Fruit fly (Drosophila melanogaster): ENCODE data around the gene Saf-B.

DNA sequence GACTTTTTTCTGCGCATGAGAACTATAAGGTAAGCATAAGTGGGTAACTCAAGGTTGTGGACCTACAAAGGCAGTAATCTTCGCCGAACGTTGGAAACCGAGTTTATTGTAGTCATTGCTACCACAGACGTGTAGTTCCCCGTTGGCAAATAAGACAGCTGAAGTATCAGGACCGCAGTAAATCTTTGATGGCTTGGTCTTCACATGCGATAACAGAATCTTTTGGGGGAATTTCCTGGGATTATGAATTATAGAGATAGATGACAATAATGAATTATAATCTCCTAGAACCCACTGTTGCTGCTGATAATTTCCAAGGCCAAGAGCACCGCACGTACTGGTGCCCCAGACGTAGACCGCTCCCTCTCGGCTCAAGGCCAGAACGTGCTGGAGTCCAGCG lies 5.8 kb downstream of the Saf-B start:
- no peak for TF ChIP-seq Hr83 (GFP tag; optimal IDR thresholded peaks at IDR 0.05; ENCODE audit: poor library complexity, severe bottlenecking)
- no peak for TF ChIP-seq pan (optimal IDR thresholded peaks at IDR 0.05)
- no peak for TF ChIP-seq br (GFP tag; optimal IDR thresholded peaks at IDR 0.05)
- TF ChIP-seq h (GFP tag; optimal IDR thresholded peaks at IDR 0.05): no peak
- no peak for TF ChIP-seq Hr78 (GFP tag; optimal IDR thresholded peaks at IDR 0.05)
- no peak for TF ChIP-seq psq (GFP tag; optimal IDR thresholded peaks at IDR 0.05)
- TF ChIP-seq tai (GFP tag; optimal IDR thresholded peaks at IDR 0.05): no peak
- no peak for TF ChIP-seq lola (GFP tag; optimal IDR thresholded peaks at IDR 0.05)
- no peak for TF ChIP-seq Abd-B (GFP tag; optimal IDR thresholded peaks at IDR 0.05)
- no peak for TF ChIP-seq brk (GFP tag; optimal IDR thresholded peaks at IDR 0.05)
- TF ChIP-seq dsf (GFP tag; optimal IDR thresholded peaks at IDR 0.05; ENCODE audit: borderline replicate concordance): no peak
- TF ChIP-seq Myc (optimal IDR thresholded peaks at IDR 0.05): no peak
- no peak for TF ChIP-seq GATAd (GFP tag; optimal IDR thresholded peaks at IDR 0.05)
